Worm (Caenorhabditis elegans) whole organism, L3 larva: ENCODE data around the gene R07B7.10.
A peak's percentile ranks its signal among the peaks of the same experiment; 100 is the strongest.

Experiments
- ama-1 ChIP-seq: fragments of 150-350 bp; optimal IDR thresholded peaks from 2 replicates; lab custom pipeline; 2018
- unc-39 ChIP-seq: sonication (generic microtip); optimal IDR thresholded peaks from 4 replicates; lab custom pipeline; 2017; ENCODE audit warnings: missing biosample characterization, missing genetic modification characterization

- TF ChIP-seq unc-39 (tag; lab: Kevin White, UChicago): no peak
- TF ChIP-seq ama-1 (lab: Kevin White, UChicago): peak; percentile 85
These were observed 20.0 kb upstream of the R07B7.10 start, which contains the start of gene clh-6 for ce11 chrV:12063036-12063435.
